Fruit fly (Drosophila melanogaster) whole organism, pupa: Measurements from ENCODE around the gene aph-1.

Experiments used
- CG10348 ChIP-seq: fragments of 200-800 bp; sonication (Bioruptor generic); IDR thresholded peaks from 2 replicates; pipeline ENCODE4 v1.3.6; 2022; ENCODE audit warnings: missing biosample characterization, missing genetic modification characterization
- CG12605 ChIP-seq: fragments of 200-800 bp; sonication (Bioruptor generic); IDR thresholded peaks from 2 replicates; pipeline ENCODE4 v1.3.6; 2022; ENCODE audit warnings: missing biosample characterization, missing genetic modification characterization
- CG13204 ChIP-seq: fragments of 200-800 bp; sonication (Bioruptor generic); optimal IDR thresholded peaks from 2 replicates; lab custom pipeline; 2018; ENCODE audit warnings: missing biosample characterization, mild to moderate bottlenecking, missing genetic modification characterization, moderate library complexity
- CG15710 ChIP-seq: fragments of 200-800 bp; sonication (Bioruptor generic); optimal IDR thresholded peaks from 2 replicates; lab custom pipeline; 2018; ENCODE audit warnings: missing biosample characterization, mild to moderate bottlenecking, missing genetic modification characterization, moderate library complexity
- CG17806 ChIP-seq: fragments of 200-800 bp; sonication (Bioruptor generic); optimal IDR thresholded peaks from 2 replicates; lab custom pipeline; 2018; ENCODE audit warnings: missing biosample characterization, mild to moderate bottlenecking, missing genetic modification characterization, moderate library complexity
- CG32121 ChIP-seq: fragments of 200-800 bp; sonication (Bioruptor generic); IDR thresholded peaks from 2 replicates; pipeline ENCODE4 v1.3.6; 2022; ENCODE audit warnings: missing biosample characterization, missing genetic modification characterization
- CG34367 ChIP-seq: fragments of 200-800 bp; sonication (Bioruptor generic); optimal IDR thresholded peaks from 2 replicates; lab custom pipeline; 2018; ENCODE audit warnings: missing biosample characterization, mild to moderate bottlenecking, missing genetic modification characterization
- CG4496 ChIP-seq: fragments of 200-800 bp; sonication (Bioruptor generic); IDR thresholded peaks from 3 replicates; pipeline ENCODE4 v1.3.6; 2022; ENCODE audit warnings: missing biosample characterization, missing genetic modification characterization
- CG9948 ChIP-seq: fragments of 200-800 bp; sonication (Bioruptor generic); optimal IDR thresholded peaks from 2 replicates; lab custom pipeline; 2018; ENCODE audit warnings: missing biosample characterization, mild to moderate bottlenecking, missing genetic modification characterization, moderate library complexity
- D1 ChIP-seq: fragments of 200-800 bp; sonication (Bioruptor generic); optimal IDR thresholded peaks from 2 replicates; lab custom pipeline; 2018; ENCODE audit warnings: missing biosample characterization, mild to moderate bottlenecking, missing genetic modification characterization, moderate library complexity
- EcR ChIP-seq: fragments of 200-800 bp; sonication (Bioruptor generic); optimal IDR thresholded peaks from 3 replicates; lab custom pipeline; 2019; ENCODE audit warnings: missing biosample characterization, missing genetic modification characterization, mild to moderate bottlenecking, moderate library complexity, missing genetic modification reagents
- Pif1A ChIP-seq: fragments of 200-800 bp; sonication (Bioruptor generic); optimal IDR thresholded peaks from 3 replicates; lab custom pipeline; 2016; ENCODE audit warnings: missing biosample characterization, missing genetic modification characterization
- gl ChIP-seq: fragments of 200-800 bp; sonication (Bioruptor generic); optimal IDR thresholded peaks from 2 replicates; lab custom pipeline; 2018; ENCODE audit warnings: missing biosample characterization, mild to moderate bottlenecking, missing genetic modification characterization
- rn ChIP-seq: fragments of 200-800 bp; sonication (Bioruptor generic); IDR thresholded peaks from 2 replicates; pipeline ENCODE4 v1.3.6; 2022; ENCODE audit warnings: missing biosample characterization, missing genetic modification characterization

aph-1 gene

DNA sequence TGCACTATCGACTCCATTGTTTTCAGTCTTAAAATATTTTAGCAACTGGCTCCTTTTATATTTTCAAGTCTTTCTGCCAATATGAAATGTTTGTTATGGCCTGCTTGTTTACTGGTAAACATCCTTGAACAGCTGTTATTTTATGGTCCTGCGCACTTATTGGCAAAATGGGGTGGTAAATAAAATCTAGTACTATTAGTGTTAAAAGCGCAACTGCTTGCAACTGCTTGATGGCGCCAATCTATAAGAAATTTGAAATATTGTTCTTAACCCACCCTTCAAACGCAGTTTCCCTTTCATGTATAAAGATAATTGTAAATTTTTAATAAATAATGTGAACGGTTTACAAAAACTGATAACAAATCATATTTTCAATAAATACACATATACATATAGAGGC lies 49.6 kb downstream of the aph-1 start, which contains the start of gene G6P:
G6P (minus strand) TSS at position 88 of the 400 bp plus-strand sequence.
- no peak for TF ChIP-seq gl (tag; lab: Kevin White, UChicago)
- no peak for TF ChIP-seq CG13204 (GFP tag; lab: Kevin White, UChicago)
- no peak for TF ChIP-seq rn (GFP tag; lab: Robert Waterston, UW)
- TF ChIP-seq EcR (GFP tag; lab: Kevin White, UChicago) = no peak
- TF ChIP-seq CG15710 (tag; lab: Kevin White, UChicago) = no peak
- no peak for TF ChIP-seq CG10348
- TF ChIP-seq CG34367 (tag; lab: Kevin White, UChicago) = no peak
- TF ChIP-seq CG17806 = no peak
- TF ChIP-seq CG12605 (GFP tag; lab: Robert Waterston, UW) = no peak
- no peak for TF ChIP-seq Pif1A (GFP tag; lab: Kevin White, UChicago)
- TF ChIP-seq CG9948 (tag; lab: Kevin White, UChicago) = no peak
- no peak for TF ChIP-seq CG32121 (GFP tag; lab: Robert Waterston, UW)
- TF ChIP-seq CG4496 (GFP tag; lab: Robert Waterston, UW) = no peak
- TF ChIP-seq D1 (tag; lab: Kevin White, UChicago) = no peak
- TF ChIP-seq, all 21 proteins: peak for 0
